Worm (Caenorhabditis elegans) whole organism, L4 larva: ENCODE measurements around the gene ZK809.9.

ENCODE experiments used
- D1046.2 ChIP-seq: fragments of 200-800 bp; sonication (Bioruptor generic); IDR thresholded peaks from 2 replicates; pipeline ENCODE4 v1.3.6; 2022; ENCODE audit warnings: missing genetic modification characterization, missing compliant biosample characterization
- F44E2.7 ChIP-seq: fragments of 200-800 bp; sonication (Bioruptor generic); IDR thresholded peaks from 2 replicates; pipeline ENCODE4 v2.1.2; 2022; ENCODE audit warnings: missing genetic modification characterization, missing compliant biosample characterization
- F49E8.2 ChIP-seq: sonication (generic microtip); optimal IDR thresholded peaks from 2 replicates; lab custom pipeline; 2016; ENCODE audit warnings: missing compliant biosample characterization, mild to moderate bottlenecking, missing genetic modification characterization, borderline replicate concordance
- T26A8.4 ChIP-seq: fragments of 200-800 bp; sonication (Bioruptor generic); IDR thresholded peaks from 2 replicates; pipeline ENCODE4 v1.3.6; 2022; ENCODE audit warnings: missing genetic modification characterization, missing compliant biosample characterization
- Y105C5A.15 ChIP-seq: fragments of 200-800 bp; sonication (Bioruptor generic); IDR thresholded peaks from 2 replicates; pipeline ENCODE4 v1.3.6; 2022; ENCODE audit warnings: missing genetic modification characterization, missing compliant biosample characterization
- Y75B8A.6 ChIP-seq: fragments of 200-800 bp; sonication (Bioruptor generic); IDR thresholded peaks from 2 replicates; pipeline ENCODE4 v1.3.6; 2022; ENCODE audit warnings: missing genetic modification reagents, missing genetic modification characterization, missing compliant biosample characterization
- aha-1 ChIP-seq: fragments of 150-350 bp; peaks from one replicate; lab custom pipeline; 2014; ENCODE audit warnings: missing biosample characterization, missing genetic modification characterization
- attf-4 ChIP-seq: sonication (generic microtip); optimal IDR thresholded peaks from 3 replicates; lab custom pipeline; 2017; ENCODE audit warnings: missing biosample characterization, missing genetic modification characterization
- ceh-28 ChIP-seq: fragments of 150-350 bp; optimal IDR thresholded peaks from 2 replicates; lab custom pipeline; 2014; ENCODE audit warnings: missing biosample characterization, missing genetic modification reagents, missing genetic modification characterization
- ctbp-1 ChIP-seq: fragments of 200-800 bp; sonication (Bioruptor generic); IDR thresholded peaks from 2 replicates; pipeline ENCODE4 v1.3.6; 2022; ENCODE audit warnings: missing genetic modification reagents, missing genetic modification characterization, missing compliant biosample characterization
- daf-16 ChIP-seq, 3 experiments: sonication (generic microtip); optimal IDR thresholded peaks; 2 replicates each; lab custom pipeline; 2016 to 2017; ENCODE audit warnings: missing genetic modification characterization in 3 of 3, missing genetic modification reagents in 3 of 3, mild to moderate bottlenecking in 2 of 3, missing compliant biosample characterization in 2 of 3, missing biosample characterization in 1 of 3, moderate library complexity in 1 of 3
- dmd-6 ChIP-seq: fragments of 200-800 bp; sonication (Bioruptor generic); IDR thresholded peaks from 2 replicates; pipeline ENCODE4 v1.3.6; 2022; ENCODE audit warnings: missing genetic modification reagents, missing genetic modification characterization, missing compliant biosample characterization
- dmd-8 ChIP-seq: fragments of 200-800 bp; sonication (Bioruptor generic); IDR thresholded peaks from 2 replicates; pipeline ENCODE4 v1.3.6; 2022; ENCODE audit warnings: missing genetic modification characterization, missing compliant biosample characterization
- dmd-9 ChIP-seq: fragments of 200-800 bp; sonication (Bioruptor generic); IDR thresholded peaks from 2 replicates; pipeline ENCODE4 v1.3.6; 2022; ENCODE audit warnings: missing genetic modification reagents, missing genetic modification characterization, missing compliant biosample characterization
- dpl-1 ChIP-seq: fragments of 150-350 bp; optimal IDR thresholded peaks from 2 replicates; lab custom pipeline; 2014; ENCODE audit warnings: missing biosample characterization, missing genetic modification reagents, missing genetic modification characterization
- egl-27 ChIP-seq: sonication (generic microtip); optimal IDR thresholded peaks from 3 replicates; lab custom pipeline; 2017; ENCODE audit warnings: missing biosample characterization, missing genetic modification reagents, missing genetic modification characterization
- fkh-10 ChIP-seq: fragments of 150-350 bp; optimal IDR thresholded peaks from 2 replicates; lab custom pipeline; 2014; ENCODE audit warnings: missing biosample characterization, missing genetic modification reagents, missing genetic modification characterization
- hlh-11 ChIP-seq: fragments of 200-800 bp; sonication (Bioruptor generic); optimal IDR thresholded peaks from 2 replicates; lab custom pipeline; 2018; ENCODE audit warnings: mild to moderate bottlenecking, missing genetic modification characterization, missing compliant biosample characterization
- lim-7 ChIP-seq: fragments of 200-800 bp; sonication (Bioruptor generic); IDR thresholded peaks from 2 replicates; pipeline ENCODE4 v1.3.6; 2022; ENCODE audit warnings: missing genetic modification characterization, missing compliant biosample characterization
- lin-13 ChIP-seq: fragments of 150-350 bp; optimal IDR thresholded peaks from 2 replicates; lab custom pipeline; 2014; ENCODE audit warnings: missing biosample characterization, missing genetic modification reagents, missing genetic modification characterization
- lin-15B ChIP-seq: fragments of 150-350 bp; sonication (generic microtip); optimal IDR thresholded peaks from 3 replicates; lab custom pipeline; 2014; ENCODE audit warnings: missing biosample characterization, missing genetic modification characterization
- lin-29 ChIP-seq: fragments of 200-800 bp; sonication (Bioruptor generic); IDR thresholded peaks from 2 replicates; pipeline ENCODE4 v1.3.6; 2022; ENCODE audit warnings: missing genetic modification reagents, missing genetic modification characterization, missing compliant biosample characterization
- lin-38 ChIP-seq: fragments of 200-800 bp; sonication (Bioruptor generic); IDR thresholded peaks from 2 replicates; pipeline ENCODE4 v1.3.6; 2022; ENCODE audit warnings: missing genetic modification reagents, missing genetic modification characterization, missing compliant biosample characterization
- lin-39 ChIP-seq: fragments of 150-350 bp; optimal IDR thresholded peaks from 2 replicates; lab custom pipeline; 2014; ENCODE audit warnings: missing biosample characterization, missing genetic modification reagents, missing genetic modification characterization
- lir-3 ChIP-seq: sonication (generic microtip); optimal IDR thresholded peaks from 2 replicates; lab custom pipeline; 2016; ENCODE audit warnings: mild to moderate bottlenecking, missing genetic modification characterization, missing compliant biosample characterization
- lsy-2 ChIP-seq, 2 experiments: fragments of 150-350 bp in 1 of 2; sonication (generic microtip) in 1 of 2; optimal IDR thresholded peaks; 2 replicates each; lab custom pipeline; 2014 to 2017; ENCODE audit warnings: missing biosample characterization in 2 of 2, missing genetic modification characterization in 2 of 2
- madf-5 ChIP-seq, 2 experiments: fragments of 200-800 bp; sonication (Bioruptor generic); IDR thresholded peaks; 2 replicates each; pipeline ENCODE4 v1.3.6; 2022; ENCODE audit warnings: missing compliant biosample characterization in 2 of 2, missing genetic modification characterization in 2 of 2
- madf-9 ChIP-seq: fragments of 200-800 bp; sonication (Bioruptor generic); conservative IDR thresholded peaks from 2 replicates; pipeline ENCODE4 v1.3.6; 2022; ENCODE audit warnings: missing genetic modification reagents, missing genetic modification characterization, missing compliant biosample characterization
- nhr-10 ChIP-seq: fragments of 150-350 bp; optimal IDR thresholded peaks from 2 replicates; lab custom pipeline; 2014; ENCODE audit warnings: missing biosample characterization, missing genetic modification characterization
- nhr-111 ChIP-seq: fragments of 200-800 bp; sonication (Bioruptor generic); optimal IDR thresholded peaks from 2 replicates; lab custom pipeline; 2018; ENCODE audit warnings: mild to moderate bottlenecking, missing genetic modification characterization, missing compliant biosample characterization
- nhr-25 ChIP-seq: sonication (generic microtip); optimal IDR thresholded peaks from 2 replicates; lab custom pipeline; 2017; ENCODE audit warnings: missing genetic modification characterization, mild to moderate bottlenecking, missing compliant biosample characterization, antibody characterized with exemption, moderate library complexity, borderline replicate concordance; ENCODE audit not compliant: insufficient read depth
- nhr-42 ChIP-seq: fragments of 200-800 bp; sonication (Bioruptor generic); IDR thresholded peaks from 2 replicates; pipeline ENCODE4 v1.3.6; 2022; ENCODE audit warnings: missing genetic modification characterization, missing compliant biosample characterization
- nhr-48 ChIP-seq: sonication (generic microtip); optimal IDR thresholded peaks from 2 replicates; lab custom pipeline; 2016; ENCODE audit warnings: mild to moderate bottlenecking, missing genetic modification characterization, missing compliant biosample characterization
- nhr-76 ChIP-seq: fragments of 150-350 bp; optimal IDR thresholded peaks from 2 replicates; lab custom pipeline; 2014; ENCODE audit warnings: missing biosample characterization, missing genetic modification characterization
- php-3 ChIP-seq: fragments of 200-800 bp; sonication (Bioruptor generic); IDR thresholded peaks from 2 replicates; pipeline ENCODE4 v1.3.6; 2022; ENCODE audit warnings: missing genetic modification reagents, missing genetic modification characterization, missing compliant biosample characterization
- pqm-1 ChIP-seq: sonication (generic microtip); optimal IDR thresholded peaks from 2 replicates; lab custom pipeline; 2017; ENCODE audit warnings: missing biosample characterization, missing genetic modification characterization
- rbr-2 ChIP-seq: sonication (generic microtip); optimal IDR thresholded peaks from 2 replicates; lab custom pipeline; 2016; ENCODE audit warnings: missing genotype, missing genetic modification characterization, missing compliant biosample characterization
- saeg-2 ChIP-seq: fragments of 200-800 bp; sonication (Bioruptor generic); IDR thresholded peaks from 2 replicates; pipeline ENCODE4 v1.3.6; 2022; ENCODE audit warnings: missing genetic modification reagents, missing genetic modification characterization, missing compliant biosample characterization
- snpc-1.2 ChIP-seq: fragments of 200-800 bp; sonication (Bioruptor generic); IDR thresholded peaks from 2 replicates; pipeline ENCODE4 v1.3.6; 2022; ENCODE audit warnings: missing genetic modification reagents, missing genetic modification characterization, missing compliant biosample characterization
- tag-97 ChIP-seq: fragments of 200-800 bp; sonication (Bioruptor generic); IDR thresholded peaks from 2 replicates; pipeline ENCODE4 v1.3.6; 2022; ENCODE audit warnings: missing genetic modification characterization, missing compliant biosample characterization
- unc-130 ChIP-seq: sonication (generic microtip); optimal IDR thresholded peaks from 2 replicates; lab custom pipeline; 2016; ENCODE audit warnings: missing genetic modification reagents, missing genetic modification characterization, missing compliant biosample characterization
- unc-62 ChIP-seq, 3 experiments: fragments of 150-350 bp in 1 of 3; sonication (generic microtip); optimal IDR thresholded peaks in 2 of 3; peaks in 1 of 3; 1 replicate in 1 of 3; 2 replicates in 2 of 3; lab custom pipeline; 2014 to 2017; ENCODE audit warnings: missing biosample characterization in 3 of 3, missing genetic modification characterization in 3 of 3, missing genetic modification reagents in 3 of 3, missing genotype in 1 of 3
- zag-1 ChIP-seq: fragments of 150-350 bp; optimal IDR thresholded peaks from 2 replicates; lab custom pipeline; 2014; ENCODE audit warnings: missing biosample characterization, missing genetic modification characterization
- zfp-3 ChIP-seq: fragments of 200-800 bp; sonication (Bioruptor generic); conservative IDR thresholded peaks from 2 replicates; pipeline ENCODE4 v1.3.6; 2022; ENCODE audit warnings: missing genetic modification reagents, missing genetic modification characterization, missing compliant biosample characterization
- zip-11 ChIP-seq: fragments of 200-800 bp; sonication (Bioruptor generic); IDR thresholded peaks from 2 replicates; pipeline ENCODE4 v1.3.6; 2022; ENCODE audit warnings: missing genetic modification characterization, missing compliant biosample characterization
- ztf-11 ChIP-seq: fragments of 150-350 bp; optimal IDR thresholded peaks from 2 replicates; lab custom pipeline; 2014; ENCODE audit warnings: missing biosample characterization, missing genetic modification characterization

The ZK809.9 gene

ce11 chrIV:11635437-11636408, 29.4 kb upstream of the ZK809.9 start, which contains the start of gene mars-1 (continued):
- TF ChIP-seq lim-7 (GFP tag; lab: Robert Waterston, UW) (no peak), ceh-28 (tag; lab: Kevin White, UChicago) (no peak), lin-15B (tag; lab: Kevin White, UChicago) (no peak), nhr-42 (GFP tag; lab: Robert Waterston, UW) (no peak), attf-4 (tag; lab: Kevin White, UChicago) (no peak), tag-97 (GFP tag; lab: Robert Waterston, UW) (no peak), fkh-10 (no peak), php-3 (GFP tag; lab: Robert Waterston, UW) (no peak), T26A8.4 (GFP tag; lab: Robert Waterston, UW) (no peak), unc-130 (GFP tag; lab: Kevin White, UChicago) (peak; percentile 50), lin-29 (no peak), lsy-2 (tag; optimal IDR thresholded peaks at IDR 0.05; lab: Kevin White, UChicago) (peak; percentile 12 to 80), dpl-1 (peak; percentile 62), dmd-8 (GFP tag; lab: Robert Waterston, UW) (no peak), saeg-2 (GFP tag; lab: Robert Waterston, UW) (no peak), nhr-48 (tag; lab: Kevin White, UChicago) (no peak), zip-11 (GFP tag; lab: Robert Waterston, UW) (no peak), nhr-76 (tag; lab: Kevin White, UChicago) (no peak), ctbp-1 (no peak)

- no peak for TF ChIP-seq rbr-2 (tag; lab: Kevin White, UChicago)
- TF ChIP-seq lin-13 (GFP tag; lab: Kevin White, UChicago): no peak
- no peak for TF ChIP-seq nhr-111 (GFP tag; lab: Kevin White, UChicago)
- no peak for TF ChIP-seq nhr-25
- no peak for TF ChIP-seq F49E8.2 (tag; lab: Kevin White, UChicago)
- no peak for TF ChIP-seq unc-130 (GFP tag; lab: Kevin White, UChicago)
- no peak; the same call in 1 of the 2 replicates for TF ChIP-seq lin-38
- no peak for TF ChIP-seq lir-3 (tag; lab: Kevin White, UChicago)
- no peak for TF ChIP-seq egl-27
- TF ChIP-seq lin-39 (tag; lab: Kevin White, UChicago): no peak
- no peak for TF ChIP-seq ctbp-1
- TF ChIP-seq Y105C5A.15: no peak
- peak; percentile 62 for TF ChIP-seq aha-1 (tag; lab: Kevin White, UChicago)
- TF ChIP-seq madf-5 (GFP tag; IDR thresholded peaks at IDR 0.05; lab: Robert Waterston, UW): no peak
- no peak for TF ChIP-seq nhr-10 (tag; lab: Kevin White, UChicago)
- TF ChIP-seq Y75B8A.6 (GFP tag; lab: Robert Waterston, UW): no peak
- TF ChIP-seq ceh-28 (tag; lab: Kevin White, UChicago): no peak
- peak in 1 of 2 experiments; percentile 2 for TF ChIP-seq daf-16 (GFP tag; optimal IDR thresholded peaks at IDR 0.05; lab: Kevin White, UChicago)
- no peak for TF ChIP-seq daf-16 (tag; optimal IDR thresholded peaks at IDR 0.05; lab: Kevin White, UChicago)
- TF ChIP-seq unc-62 (GFP tag; optimal IDR thresholded peaks at IDR 0.05 in 1 of 2; lab: Kevin White, UChicago): no peak
- no peak for TF ChIP-seq unc-62 (tag; optimal IDR thresholded peaks at IDR 0.05; lab: Kevin White, UChicago)
- TF ChIP-seq nhr-42 (GFP tag; lab: Robert Waterston, UW): no peak
- no peak for TF ChIP-seq tag-97 (GFP tag; lab: Robert Waterston, UW)
- no peak for TF ChIP-seq nhr-48 (tag; lab: Kevin White, UChicago)
- TF ChIP-seq php-3 (GFP tag; lab: Robert Waterston, UW): no peak
- no peak for TF ChIP-seq zfp-3 (GFP tag; lab: Robert Waterston, UW)
- TF ChIP-seq D1046.2: no peak
- TF ChIP-seq dmd-6 (GFP tag; lab: Robert Waterston, UW): no peak
- peak; percentile 74 for TF ChIP-seq hlh-11 (tag; lab: Kevin White, UChicago)
- no peak for TF ChIP-seq snpc-1.2 (GFP tag; lab: Robert Waterston, UW)
- TF ChIP-seq pqm-1 (tag; lab: Kevin White, UChicago): no peak
- TF ChIP-seq lin-15B (tag; lab: Kevin White, UChicago): no peak
- no peak for TF ChIP-seq lin-29
- TF ChIP-seq F44E2.7: no peak
- TF ChIP-seq attf-4 (tag; lab: Kevin White, UChicago): no peak
- TF ChIP-seq dmd-9: no peak
- TF ChIP-seq ztf-11 (tag; lab: Kevin White, UChicago): no peak
- TF ChIP-seq madf-9 (GFP tag; lab: Robert Waterston, UW): no peak
- no peak for TF ChIP-seq zag-1 (tag; lab: Kevin White, UChicago)
Measured at ce11 chrIV:11636409-11636723, 28.7 kb upstream of the ZK809.9 start, which contains the start of gene F58B3.6. F58B3.6 (plus strand) TSS chrIV:11636648.
